Fruit fly (Drosophila melanogaster) whole organism, adult: ENCODE measurements around the gene mkg-p.

ENCODE experiments used
- CG11617 ChIP-seq: fragments of 200-800 bp; sonication (Bioruptor generic); optimal IDR thresholded peaks from 2 replicates; lab custom pipeline; 2017; ENCODE audit warnings: mild to moderate bottlenecking, missing biosample characterization, missing genetic modification reagents, missing genetic modification characterization
- CG12768 ChIP-seq: fragments of 200-800 bp; sonication (Bioruptor generic); optimal IDR thresholded peaks from 2 replicates; lab custom pipeline; 2017; ENCODE audit warnings: missing biosample characterization, missing genetic modification characterization, mild to moderate bottlenecking, moderate library complexity, missing genetic modification reagents
- CG14711 ChIP-seq: fragments of 200-800 bp; sonication (Bioruptor generic); optimal IDR thresholded peaks from 2 replicates; lab custom pipeline; 2018; ENCODE audit warnings: missing biosample characterization, mild to moderate bottlenecking, missing genetic modification characterization, moderate library complexity
- CG1620 ChIP-seq: fragments of 200-800 bp; sonication (Bioruptor generic); optimal IDR thresholded peaks from 2 replicates; lab custom pipeline; 2016; ENCODE audit warnings: missing biosample characterization, missing genetic modification characterization
- CG33017 ChIP-seq: fragments of 200-800 bp; sonication (Bioruptor generic); optimal IDR thresholded peaks from 2 replicates; lab custom pipeline; 2018; ENCODE audit warnings: missing biosample characterization, mild to moderate bottlenecking, missing genetic modification characterization, moderate library complexity
- CG5204 ChIP-seq: fragments of 200-800 bp; sonication (Bioruptor generic); optimal IDR thresholded peaks from 2 replicates; lab custom pipeline; 2016; ENCODE audit warnings: missing biosample characterization, missing genetic modification characterization
- CG7045 ChIP-seq: fragments of 200-800 bp; sonication (Bioruptor generic); optimal IDR thresholded peaks from 2 replicates; lab custom pipeline; 2017; ENCODE audit warnings: missing biosample characterization, mild to moderate bottlenecking, missing genetic modification characterization
- CG7101 ChIP-seq: fragments of 200-800 bp; sonication (Bioruptor generic); optimal IDR thresholded peaks from 2 replicates; lab custom pipeline; 2018; ENCODE audit warnings: missing biosample characterization, mild to moderate bottlenecking, missing genetic modification characterization, moderate library complexity
- Clk ChIP-seq: fragments of 200-800 bp; sonication (Bioruptor generic); optimal IDR thresholded peaks from 2 replicates; lab custom pipeline; 2017; ENCODE audit warnings: missing biosample characterization, missing genetic modification characterization
- Crg-1 ChIP-seq: fragments of 200-800 bp; sonication (Bioruptor generic); optimal IDR thresholded peaks from 2 replicates; lab custom pipeline; 2016; ENCODE audit warnings: missing biosample characterization, missing genetic modification characterization
- Hr96 ChIP-seq: fragments of 200-800 bp; sonication (Bioruptor generic); optimal IDR thresholded peaks from 2 replicates; lab custom pipeline; 2016; ENCODE audit warnings: missing biosample characterization, missing genetic modification characterization
- Mnt ChIP-seq: fragments of 200-800 bp; sonication (Bioruptor generic); optimal IDR thresholded peaks from 2 replicates; lab custom pipeline; 2016; ENCODE audit warnings: missing biosample characterization, mild to moderate bottlenecking, missing genetic modification characterization
- bab1 ChIP-seq: fragments of 200-800 bp; sonication (Bioruptor generic); optimal IDR thresholded peaks from 3 replicates; lab custom pipeline; 2019; ENCODE audit warnings: missing biosample characterization, mild to moderate bottlenecking, missing genetic modification characterization, moderate library complexity
- cic ChIP-seq: fragments of 200-800 bp; sonication (Bioruptor generic); optimal IDR thresholded peaks from 2 replicates; lab custom pipeline; 2017; ENCODE audit warnings: missing biosample characterization, mild to moderate bottlenecking, missing genetic modification characterization, moderate library complexity
- cnc ChIP-seq, 2 experiments: fragments of >200 bp; optimal IDR thresholded peaks; 2 replicates each; lab custom pipeline; 2017
- kay ChIP-seq: fragments of 200-800 bp; sonication (Bioruptor generic); peaks from one replicate; lab custom pipeline; 2016; ENCODE audit warnings: missing biosample characterization, missing genetic modification characterization, borderline replicate concordance
- ovo ChIP-seq: fragments of 200-800 bp; sonication (Bioruptor generic); optimal IDR thresholded peaks from 2 replicates; lab custom pipeline; 2016; ENCODE audit warnings: missing biosample characterization, missing genetic modification characterization
- pad ChIP-seq: fragments of 200-800 bp; sonication (Bioruptor generic); optimal IDR thresholded peaks from 3 replicates; lab custom pipeline; 2017; ENCODE audit warnings: missing biosample characterization, missing genetic modification characterization, mild to moderate bottlenecking, moderate library complexity, missing genetic modification reagents
- tj ChIP-seq: fragments of 200-800 bp; sonication (Bioruptor generic); optimal IDR thresholded peaks from 3 replicates; lab custom pipeline; 2017; ENCODE audit warnings: missing biosample characterization, mild to moderate bottlenecking, missing genetic modification characterization, moderate library complexity
- toe ChIP-seq: fragments of 200-800 bp; sonication (Bioruptor generic); optimal IDR thresholded peaks from 2 replicates; lab custom pipeline; 2016; ENCODE audit warnings: missing biosample characterization, missing genetic modification characterization

Gene mkg-p

dm6 chr3L:8370922-8371321 is 34.2 kb downstream of the mkg-p start:
- no peak for TF ChIP-seq toe (GFP tag; lab: Kevin White, UChicago)
- TF ChIP-seq Hr96 (GFP tag; lab: Kevin White, UChicago) = no peak
- TF ChIP-seq CG1620 (GFP tag; lab: Kevin White, UChicago) = no peak
- TF ChIP-seq bab1 (GFP tag; lab: Kevin White, UChicago) = no peak
- no peak for TF ChIP-seq CG33017
- TF ChIP-seq pad (GFP tag; lab: Kevin White, UChicago) = no peak
- no peak for TF ChIP-seq cic (GFP tag; lab: Kevin White, UChicago)
- no peak for TF ChIP-seq cnc (optimal IDR thresholded peaks at IDR 0.05; lab: Kevin White, UChicago)
- TF ChIP-seq kay (GFP tag; lab: Kevin White, UChicago) = no peak
- no peak for TF ChIP-seq CG7045

- TF ChIP-seq cnc (optimal IDR thresholded peaks at IDR 0.05; lab: Kevin White, UChicago) (no peak), kay (GFP tag; lab: Kevin White, UChicago) (peak; percentile 14)
These were observed 35.6 kb downstream of the mkg-p start for dm6 chr3L:8369456-8369855.

- TF ChIP-seq pad (GFP tag; lab: Kevin White, UChicago) (no peak), CG33017 (no peak), CG11617 (GFP tag; lab: Kevin White, UChicago) (no peak), bab1 (GFP tag; lab: Kevin White, UChicago) (no peak)
These were observed 36.3 kb downstream of the mkg-p start for dm6 chr3L:8368694-8369344.

- no peak for TF ChIP-seq kay (GFP tag; lab: Kevin White, UChicago)
- TF ChIP-seq cic (GFP tag; lab: Kevin White, UChicago) = no peak
- TF ChIP-seq CG5204 (GFP tag; lab: Kevin White, UChicago) = no peak
- TF ChIP-seq CG7045 = no peak
- TF ChIP-seq bab1 (GFP tag; lab: Kevin White, UChicago) = no peak
- TF ChIP-seq tj (GFP tag; lab: Kevin White, UChicago) = no peak
- no peak for TF ChIP-seq cnc (optimal IDR thresholded peaks at IDR 0.05; lab: Kevin White, UChicago)
- no peak for TF ChIP-seq Clk (GFP tag; lab: Kevin White, UChicago)
- no peak for TF ChIP-seq pad (GFP tag; lab: Kevin White, UChicago)
- no peak for TF ChIP-seq CG33017
These were observed 41.8 kb downstream of the mkg-p start for dm6 chr3L:8363266-8363665.

- peak; percentile 38 for TF ChIP-seq CG7101 (tag; lab: Kevin White, UChicago)
- peak; percentile 1 for TF ChIP-seq CG12768 (GFP tag; lab: Kevin White, UChicago)
- TF ChIP-seq ovo (GFP tag; lab: Kevin White, UChicago) = peak; percentile 44
- peak; percentile 71 for TF ChIP-seq cic (GFP tag; lab: Kevin White, UChicago)
- peak; percentile 59 for TF ChIP-seq CG11617 (GFP tag; lab: Kevin White, UChicago)
- peak; percentile 71 for TF ChIP-seq tj (GFP tag; lab: Kevin White, UChicago)
- no peak for TF ChIP-seq CG14711 (tag; lab: Kevin White, UChicago)
- TF ChIP-seq pad (GFP tag; lab: Kevin White, UChicago) = peak; percentile 36
- no peak for TF ChIP-seq Clk (GFP tag; lab: Kevin White, UChicago)
- peak; percentile 63 for TF ChIP-seq Mnt (GFP tag; lab: Kevin White, UChicago)
- TF ChIP-seq CG1620 (GFP tag; lab: Kevin White, UChicago) = peak; percentile 34
- peak; percentile 46 for TF ChIP-seq toe (GFP tag; lab: Kevin White, UChicago)
- peak; percentile 71 to 78 for TF ChIP-seq cnc (optimal IDR thresholded peaks at IDR 0.05; lab: Kevin White, UChicago)
- peak; percentile 80 for TF ChIP-seq bab1 (GFP tag; lab: Kevin White, UChicago)
- peak; percentile 29 for TF ChIP-seq Crg-1 (GFP tag; lab: Kevin White, UChicago)
- TF ChIP-seq Hr96 (GFP tag; lab: Kevin White, UChicago) = peak; percentile 41
- TF ChIP-seq kay (GFP tag; lab: Kevin White, UChicago) = no peak
- peak; percentile 69 for TF ChIP-seq CG33017
- TF ChIP-seq CG5204 (GFP tag; lab: Kevin White, UChicago) = no peak
- TF ChIP-seq CG7045 = no peak
These were observed 44.4 kb downstream of the mkg-p start, which contains the start of gene Idh for dm6 chr3L:8360643-8361110. Gene Idh (minus strand): TSS chr3L:8360906.

- TF ChIP-seq Clk (GFP tag; lab: Kevin White, UChicago) (no peak), Mnt (GFP tag; lab: Kevin White, UChicago) (no peak), CG12768 (GFP tag; lab: Kevin White, UChicago) (peak; percentile 26), kay (GFP tag; lab: Kevin White, UChicago) (peak; percentile 92), CG11617 (GFP tag; lab: Kevin White, UChicago) (no peak), CG7045 (no peak), toe (GFP tag; lab: Kevin White, UChicago) (no peak), cnc (optimal IDR thresholded peaks at IDR 0.05; lab: Kevin White, UChicago) (no peak), bab1 (GFP tag; lab: Kevin White, UChicago) (no peak), tj (GFP tag; lab: Kevin White, UChicago) (no peak)
These were observed 44.9 kb downstream of the mkg-p start for dm6 chr3L:8360063-8360642.
